Worm (Caenorhabditis elegans) whole organism, young adult: Measurements from ENCODE around the gene Y116F11B.13.

ENCODE experiments used
- K12H6.12 ChIP-seq: fragments of 200-800 bp; sonication (Bioruptor generic); optimal IDR thresholded peaks from 2 replicates; lab custom pipeline; 2018; ENCODE audit warnings: mild to moderate bottlenecking, missing genetic modification characterization, missing compliant biosample characterization
- T07F8.4 ChIP-seq: sonication (generic microtip); optimal IDR thresholded peaks from 2 replicates; lab custom pipeline; 2016; ENCODE audit warnings: mild to moderate bottlenecking, missing genetic modification characterization, moderate library complexity, missing compliant biosample characterization
- athp-1 ChIP-seq: sonication (generic microtip); optimal IDR thresholded peaks from 2 replicates; lab custom pipeline; 2017; ENCODE audit warnings: mild to moderate bottlenecking, missing genetic modification characterization, missing compliant biosample characterization
- hmg-1.2 ChIP-seq: fragments of 200-800 bp; sonication (Bioruptor generic); IDR thresholded peaks from 2 replicates; pipeline ENCODE4 v1.3.6; 2022; ENCODE audit warnings: missing genetic modification reagents, missing genetic modification characterization, missing compliant biosample characterization
- mcd-1 ChIP-seq: fragments of 200-800 bp; sonication (Bioruptor generic); IDR thresholded peaks from 2 replicates; pipeline ENCODE4 v1.3.6; 2022; ENCODE audit warnings: missing genetic modification reagents, missing genetic modification characterization, missing compliant biosample characterization
- somi-1 ChIP-seq: fragments of 200-800 bp; sonication (Bioruptor generic); optimal IDR thresholded peaks from 2 replicates; lab custom pipeline; 2018; ENCODE audit warnings: mild to moderate bottlenecking, missing genetic modification characterization, missing compliant biosample characterization
- tbx-9 ChIP-seq: sonication (generic microtip); optimal IDR thresholded peaks from 2 replicates; lab custom pipeline; 2016; ENCODE audit warnings: borderline replicate concordance, missing genetic modification characterization, inconsistent platforms, missing compliant biosample characterization
- unc-130 ChIP-seq: sonication (generic microtip); optimal IDR thresholded peaks from 2 replicates; lab custom pipeline; 2016; ENCODE audit warnings: missing genetic modification reagents, missing genetic modification characterization, missing compliant biosample characterization
- unc-62 ChIP-seq: fragments of 150-350 bp; optimal IDR thresholded peaks from 2 replicates; lab custom pipeline; 2014; ENCODE audit warnings: missing biosample characterization, missing genetic modification reagents, missing genetic modification characterization
- zim-3 ChIP-seq: sonication (generic microtip); optimal IDR thresholded peaks from 2 replicates; lab custom pipeline; 2017; ENCODE audit warnings: mild to moderate bottlenecking, missing genetic modification characterization, moderate library complexity, missing compliant biosample characterization

DNA sequence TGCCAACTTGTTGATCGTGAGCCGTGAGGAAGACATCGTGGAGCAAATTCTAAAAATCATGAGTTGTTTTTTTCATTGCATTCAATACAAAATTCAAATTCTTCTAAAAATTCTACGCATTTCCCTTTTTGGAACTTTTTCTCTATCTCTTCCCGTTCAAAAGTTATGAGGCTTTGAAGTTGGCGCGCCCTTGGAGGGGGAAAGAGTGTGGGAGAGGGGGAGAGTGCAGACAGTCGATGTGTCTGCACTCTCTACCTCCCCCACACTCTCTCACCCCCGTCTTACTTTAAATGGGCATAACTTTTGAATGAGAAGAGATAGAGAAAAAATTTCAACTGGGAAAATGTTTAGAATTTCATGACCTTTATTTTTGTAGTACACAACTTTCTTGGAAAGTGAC is 26.7 kb upstream of the Y116F11B.13 start:
- TF ChIP-seq hmg-1.2 (GFP tag; lab: Robert Waterston, UW) (peak; percentile 62), mcd-1 (GFP tag; lab: Robert Waterston, UW) (no peak), athp-1 (no peak), tbx-9 (tag; lab: Kevin White, UChicago) (no peak), unc-130 (no peak), T07F8.4 (no peak), somi-1 (no peak), zim-3 (tag; lab: Kevin White, UChicago) (no peak), K12H6.12 (tag; lab: Kevin White, UChicago) (no peak), unc-62 (GFP tag; lab: Kevin White, UChicago) (no peak)
